Fruit fly (Drosophila melanogaster): ENCODE measurements around the gene puf.

The puf gene

DNA sequence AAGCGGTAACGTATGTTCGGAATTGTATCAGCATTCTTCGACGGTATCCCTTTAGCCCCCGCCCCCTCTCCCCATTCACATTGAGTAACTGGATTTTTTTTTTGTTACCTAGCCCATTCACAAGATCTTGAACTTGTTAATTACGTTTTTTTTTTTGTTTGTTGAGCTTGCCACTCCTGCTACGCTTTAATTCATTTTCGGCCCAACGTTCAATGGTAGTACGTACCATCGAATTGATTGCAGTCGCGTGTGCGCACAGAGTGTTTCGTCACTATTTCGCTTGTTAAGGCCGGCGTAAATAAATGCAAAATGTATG, 35.2 kb downstream of the puf start:
- TF ChIP-seq CG8119 (GFP tag; IDR thresholded peaks at IDR 0.05) (no peak), CG6163 (GFP tag; IDR thresholded peaks at IDR 0.05) (no peak), Hr4 (GFP tag; optimal IDR thresholded peaks at IDR 0.05) (no peak), vri (GFP tag; optimal IDR thresholded peaks at IDR 0.05) (no peak), Sox14 (GFP tag; optimal IDR thresholded peaks at IDR 0.05) (no peak), spab (GFP tag; optimal IDR thresholded peaks at IDR 0.05) (no peak), Met (GFP tag; optimal IDR thresholded peaks at IDR 0.05) (no peak), CG6276 (GFP tag; optimal IDR thresholded peaks at IDR 0.05) (no peak), Gug (GFP tag; IDR thresholded peaks at IDR 0.05) (no peak)

DNA sequence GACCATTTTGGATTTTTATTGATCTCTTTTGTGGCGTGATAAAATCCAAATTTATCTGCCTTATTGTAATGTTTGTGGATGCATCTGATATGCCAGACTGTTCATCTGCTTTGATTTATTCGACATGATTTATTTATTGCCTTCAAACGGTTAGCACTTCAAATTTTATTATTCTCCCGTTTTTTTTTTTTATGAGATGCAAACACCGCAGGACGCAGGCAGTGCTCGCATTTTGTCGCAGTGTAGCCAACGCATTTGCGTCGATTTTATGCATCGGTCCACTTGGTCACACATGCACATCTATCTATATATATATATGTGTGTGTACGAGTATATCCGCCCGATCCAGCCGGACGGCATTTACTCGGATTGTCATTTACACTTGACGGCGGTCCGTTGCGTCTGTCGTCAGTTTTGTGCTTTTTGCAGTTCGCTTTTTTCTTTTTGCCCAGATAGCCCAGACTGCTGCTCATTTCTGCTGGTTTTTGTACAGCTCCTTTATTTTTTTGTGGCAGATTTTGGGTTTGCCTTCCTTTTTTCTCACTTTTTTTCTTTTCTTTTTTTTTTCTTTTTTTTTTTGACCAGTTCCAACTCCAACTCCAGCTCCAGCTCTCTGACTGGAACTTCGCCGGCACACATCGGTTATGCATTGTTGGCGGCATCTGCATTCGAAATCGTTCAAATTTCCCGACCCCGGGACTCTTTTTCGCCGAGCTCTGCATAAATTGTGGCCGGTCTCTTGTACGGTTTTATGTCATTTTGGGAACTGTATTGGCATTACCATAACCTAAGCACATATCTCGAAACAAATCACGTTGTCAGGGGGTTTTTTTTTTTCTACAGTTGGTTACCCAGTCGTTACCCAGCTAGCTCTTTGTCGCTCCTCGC, 35.8 kb downstream of the puf start:
- TF ChIP-seq esn (GFP tag; optimal IDR thresholded peaks at IDR 0.05) (peak; percentile 59), svp (GFP tag) (peak; percentile 85), CG6808 (GFP tag; optimal IDR thresholded peaks at IDR 0.05) (peak; percentile 82), Blimp-1 (GFP tag; optimal IDR thresholded peaks at IDR 0.05) (no peak), cyc (GFP tag; optimal IDR thresholded peaks at IDR 0.05) (peak; percentile 42), Sox102F (GFP tag; optimal IDR thresholded peaks at IDR 0.05) (peak; percentile 44), Hr38 (GFP tag; optimal IDR thresholded peaks at IDR 0.05) (no peak), CG6276 (GFP tag; optimal IDR thresholded peaks at IDR 0.05) (peak; percentile 68), fd59A (GFP tag; optimal IDR thresholded peaks at IDR 0.05) (peak; percentile 9), CG6163 (GFP tag; IDR thresholded peaks at IDR 0.05) (peak; percentile 88), fkh (GFP tag; optimal IDR thresholded peaks at IDR 0.05) (no peak), CG9139 (GFP tag; optimal IDR thresholded peaks at IDR 0.05) (peak; percentile 88), CG8632 (GFP tag; optimal IDR thresholded peaks at IDR 0.05) (peak; percentile 74), fd85E (GFP tag; optimal IDR thresholded peaks at IDR 0.05) (peak; percentile 1), pdm3 (GFP tag; optimal IDR thresholded peaks at IDR 0.05) (peak; percentile 48), CG3919 (GFP tag; optimal IDR thresholded peaks at IDR 0.05) (peak; percentile 37), eg (GFP tag; IDR thresholded peaks at IDR 0.05) (peak; percentile 73), CG7368 (GFP tag; optimal IDR thresholded peaks at IDR 0.05) (peak; percentile 45), Lpt (GFP tag; optimal IDR thresholded peaks at IDR 0.05) (peak; percentile 59), acj6 (GFP tag; optimal IDR thresholded peaks at IDR 0.05) (peak; percentile 58), achi (GFP tag; optimal IDR thresholded peaks at IDR 0.05) (peak; percentile 65), OdsH (GFP tag; optimal IDR thresholded peaks at IDR 0.05) (peak; percentile 40), spab (GFP tag; optimal IDR thresholded peaks at IDR 0.05) (peak; percentile 81), CG34406 (GFP tag; optimal IDR thresholded peaks at IDR 0.05) (peak; percentile 57), net (GFP tag; optimal IDR thresholded peaks at IDR 0.05) (peak; percentile 80), Smox (GFP tag; optimal IDR thresholded peaks at IDR 0.05) (peak; percentile 33), CG32006 (GFP tag; optimal IDR thresholded peaks at IDR 0.05) (peak; percentile 61), CG6792 (GFP tag; optimal IDR thresholded peaks at IDR 0.05) (peak; percentile 64), salr (GFP tag; optimal IDR thresholded peaks at IDR 0.05) (peak in 1 of 2 experiments; percentile 30), CG10631 (GFP tag; optimal IDR thresholded peaks at IDR 0.05) (peak; percentile 16), Sox15 (GFP tag; optimal IDR thresholded peaks at IDR 0.05) (peak; percentile 55), dsx (GFP tag; optimal IDR thresholded peaks at IDR 0.05; ENCODE audit: poor library complexity, severe bottlenecking) (peak; percentile 69), Eip75B (GFP tag; optimal IDR thresholded peaks at IDR 0.05) (peak; percentile 60), Sox14 (GFP tag; optimal IDR thresholded peaks at IDR 0.05) (no peak), CG11902 (GFP tag; optimal IDR thresholded peaks at IDR 0.05) (peak; percentile 45), Ets21C (GFP tag; optimal IDR thresholded peaks at IDR 0.05) (peak; percentile 26), vri (GFP tag; optimal IDR thresholded peaks at IDR 0.05) (peak; percentile 66), Ets96B (tag; optimal IDR thresholded peaks at IDR 0.05) (peak; percentile 69), Eip78C (GFP tag) (peak; percentile 84), CG10669 (GFP tag; optimal IDR thresholded peaks at IDR 0.05) (peak; percentile 19), CG8119 (GFP tag; IDR thresholded peaks at IDR 0.05) (peak; percentile 85), CG4318 (GFP tag; optimal IDR thresholded peaks at IDR 0.05) (peak; percentile 25), CG6854 (GFP tag; optimal IDR thresholded peaks at IDR 0.05) (peak; percentile 92), CG11294 (GFP tag; IDR thresholded peaks at IDR 0.05) (no peak; the same call in 1 of the 2 replicates), CG1621 (tag; optimal IDR thresholded peaks at IDR 0.05) (peak; percentile 64)

Data from whole organism, prepupa.